Worm (Caenorhabditis elegans) whole organism, L4/young adult: Measurements from ENCODE around the gene sna-3.

Experiments used
- W03F9.2 ChIP-seq: fragments of 150-350 bp; optimal IDR thresholded peaks from 2 replicates; lab custom pipeline; 2014; ENCODE audit warnings: missing biosample characterization, missing genetic modification characterization
- dao-5 ChIP-seq: sonication (generic microtip); optimal IDR thresholded peaks from 2 replicates; lab custom pipeline; 2016; ENCODE audit warnings: missing genotype, missing genetic modification characterization, moderate library complexity, missing compliant biosample characterization
- him-1 ChIP-seq: sonication (generic microtip); optimal IDR thresholded peaks from 2 replicates; lab custom pipeline; 2016; ENCODE audit warnings: missing genotype, missing genetic modification reagents, missing genetic modification characterization, missing compliant biosample characterization

The sna-3 gene

DNA sequence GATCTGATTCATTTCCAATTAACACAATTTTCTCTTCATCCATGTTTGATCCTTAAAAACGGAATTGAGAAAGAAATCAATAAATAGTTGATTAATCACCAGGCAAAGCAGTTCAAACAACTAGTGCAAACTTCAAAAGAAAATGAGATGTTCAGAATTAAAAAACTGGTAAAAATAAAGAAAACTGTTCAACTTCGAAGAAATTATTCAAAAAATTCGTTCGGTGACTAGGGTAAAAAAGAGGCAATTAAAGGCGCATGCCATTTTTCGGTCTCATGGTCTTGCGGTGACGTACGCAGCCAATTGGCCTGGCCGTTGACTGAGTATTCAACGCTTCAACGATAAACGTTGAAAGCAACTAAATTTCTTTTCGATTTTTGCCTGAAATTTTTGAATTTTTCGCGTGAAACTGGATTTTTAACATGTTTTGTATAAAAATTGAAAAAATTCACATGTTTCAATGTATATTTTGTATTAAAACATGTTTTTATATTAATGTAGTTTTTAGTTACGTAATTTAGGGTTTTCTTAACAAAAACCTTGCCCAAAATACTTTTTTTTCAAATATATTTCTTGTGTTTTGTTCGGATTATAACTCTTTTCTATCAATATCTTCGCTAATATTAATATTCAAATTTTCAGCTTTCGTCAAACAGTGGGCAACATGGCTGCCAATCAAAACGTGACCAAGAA is at the start of gene sna-3, which contains the start of gene rps-3:
Gene sna-3 (minus strand): TSS at position 51 of the 693 bp plus-strand sequence.
Gene rps-3 (plus strand): TSS at position 643 of the 693 bp plus-strand sequence.
- TF ChIP-seq him-1 (tag; lab: Kevin White, UChicago): no peak
- peak; percentile 90 for TF ChIP-seq W03F9.2 (tag; lab: Kevin White, UChicago)

DNA sequence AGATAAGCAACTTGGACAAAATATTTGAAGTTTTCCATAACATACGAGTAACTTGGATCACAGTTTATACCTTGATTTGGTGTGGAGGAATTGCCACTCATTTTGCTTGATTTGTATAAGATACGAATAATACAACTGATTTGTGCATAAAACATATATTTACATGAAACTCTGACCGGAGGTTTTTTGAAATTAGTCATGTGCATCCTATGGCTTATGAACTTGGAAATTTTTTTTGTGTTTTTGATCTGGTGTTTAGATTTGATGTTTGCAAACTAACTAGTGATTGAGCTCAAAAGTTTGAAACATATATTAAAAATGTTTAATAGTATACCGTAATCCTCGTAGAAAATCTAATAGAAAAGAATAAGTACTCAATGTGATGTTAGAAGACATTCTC is 48.7 kb upstream of the sna-3 start, which contains the start of gene srg-8:
Gene srg-8 (minus strand): TSS at position 101 of the 400 bp plus-strand sequence.
- TF ChIP-seq him-1 (tag; lab: Kevin White, UChicago) (no peak), W03F9.2 (tag; lab: Kevin White, UChicago) (no peak), dao-5 (tag; lab: Kevin White, UChicago) (no peak)

DNA sequence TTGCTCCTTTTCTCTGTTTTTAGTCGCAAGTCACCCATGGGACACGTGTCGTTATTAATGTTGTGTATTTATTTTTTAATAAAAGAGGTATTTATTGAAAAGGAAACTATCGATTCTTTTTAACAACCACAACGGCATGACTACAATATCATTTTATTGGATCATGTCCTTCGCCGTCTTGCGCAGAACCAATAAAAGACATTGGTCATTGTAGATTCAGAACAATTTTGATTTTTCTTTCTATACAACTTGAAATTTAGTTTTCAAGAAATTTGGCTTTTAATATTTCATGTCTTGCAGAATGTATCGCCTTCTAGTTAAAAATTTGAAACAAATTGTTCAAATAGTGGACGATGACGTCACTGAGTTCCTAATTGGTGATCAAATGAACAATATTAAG is 45.5 kb upstream of the sna-3 start, which contains the start of gene amdh-1:
Gene amdh-1 (plus strand): TSS at position 301 of the 400 bp plus-strand sequence.
- TF ChIP-seq dao-5 (tag; lab: Kevin White, UChicago) (no peak), W03F9.2 (tag; lab: Kevin White, UChicago) (no peak), him-1 (tag; lab: Kevin White, UChicago) (no peak)

DNA sequence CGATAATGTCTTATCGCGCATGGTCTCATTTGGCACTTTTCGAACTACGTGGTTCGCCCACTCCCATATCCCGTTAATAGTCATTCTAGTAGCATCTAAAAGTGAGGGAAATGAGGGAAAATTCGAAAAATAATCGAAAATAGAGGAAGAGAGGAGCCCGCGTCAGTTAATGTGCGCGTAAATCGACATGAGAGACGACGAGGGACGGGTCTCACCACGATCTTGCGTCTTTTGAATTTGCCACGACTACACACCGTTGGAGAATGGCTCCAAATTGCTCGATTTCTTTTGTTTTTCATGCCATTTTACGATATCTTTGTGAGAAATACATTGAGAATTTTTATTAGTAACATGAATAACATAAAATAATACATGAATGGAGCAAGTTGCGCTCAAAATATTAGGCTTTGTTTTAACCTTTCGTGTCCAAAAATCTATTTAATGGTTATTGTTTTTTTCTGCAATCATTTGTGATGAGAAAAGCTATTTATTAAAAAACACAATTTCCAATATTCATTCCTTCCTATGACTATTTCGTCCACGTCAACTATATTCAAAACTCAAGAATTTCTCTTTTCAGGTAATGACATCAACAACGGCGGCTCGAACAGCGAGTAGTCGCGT is 42.2 kb upstream of the sna-3 start, which contains the start of the genes gen-1 and stt-3:
Gene gen-1 (minus strand): TSS at position 95 of the 624 bp plus-strand sequence.
Gene stt-3 (plus strand): TSS at position 574 of the 624 bp plus-strand sequence.
- TF ChIP-seq dao-5 (tag; lab: Kevin White, UChicago) (no peak), W03F9.2 (tag; lab: Kevin White, UChicago) (no peak), him-1 (tag; lab: Kevin White, UChicago) (no peak)

DNA sequence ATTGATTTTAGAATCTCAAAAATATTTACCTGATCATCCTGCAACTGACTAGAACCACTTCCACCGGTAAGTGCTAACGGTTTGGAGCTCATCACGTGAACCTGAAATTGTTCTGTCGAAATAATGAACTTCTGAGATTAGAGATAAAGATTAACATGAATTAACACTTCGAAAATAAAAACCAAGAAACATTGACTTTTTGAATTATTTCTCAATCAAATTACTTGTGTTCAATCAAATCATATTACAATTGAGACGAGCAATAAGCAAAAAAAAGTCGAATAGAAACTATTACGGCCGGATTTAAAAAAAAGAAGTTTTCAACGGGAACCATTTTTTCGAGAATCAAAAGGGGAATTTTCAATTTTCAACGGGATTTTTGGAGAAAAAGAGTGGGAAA is 39.7 kb upstream of the sna-3 start, which contains the start of gene bcas-2:
Gene bcas-2 (minus strand): TSS at position 101 of the 400 bp plus-strand sequence.
- TF ChIP-seq W03F9.2 (tag; lab: Kevin White, UChicago) (no peak), him-1 (tag; lab: Kevin White, UChicago) (no peak), dao-5 (tag; lab: Kevin White, UChicago) (no peak)

DNA sequence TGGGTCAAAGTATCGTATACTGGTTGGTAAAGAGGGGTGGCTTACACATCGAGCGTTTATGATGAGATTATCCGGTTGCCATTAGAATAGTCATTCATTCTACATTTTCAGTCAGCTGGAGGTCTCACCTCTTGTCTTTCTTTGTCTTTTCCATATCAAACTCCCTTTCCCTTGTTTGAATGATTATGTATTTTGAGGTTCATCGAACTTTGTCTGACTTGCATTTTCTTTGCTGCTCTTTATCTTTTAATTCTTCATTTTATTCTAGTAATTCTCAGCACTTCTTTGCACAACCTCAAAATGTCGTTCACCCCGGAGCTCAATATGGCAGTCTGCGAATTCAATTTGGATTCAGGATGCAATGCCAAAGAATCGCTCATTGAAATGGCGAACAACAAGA is 34.5 kb upstream of the sna-3 start, which contains the start of gene T12A2.3:
Gene T12A2.3 (plus strand): TSS at position 301 of the 400 bp plus-strand sequence.
- no peak for TF ChIP-seq W03F9.2 (tag; lab: Kevin White, UChicago)
- TF ChIP-seq dao-5 (tag; lab: Kevin White, UChicago): no peak
- no peak for TF ChIP-seq him-1 (tag; lab: Kevin White, UChicago)

DNA sequence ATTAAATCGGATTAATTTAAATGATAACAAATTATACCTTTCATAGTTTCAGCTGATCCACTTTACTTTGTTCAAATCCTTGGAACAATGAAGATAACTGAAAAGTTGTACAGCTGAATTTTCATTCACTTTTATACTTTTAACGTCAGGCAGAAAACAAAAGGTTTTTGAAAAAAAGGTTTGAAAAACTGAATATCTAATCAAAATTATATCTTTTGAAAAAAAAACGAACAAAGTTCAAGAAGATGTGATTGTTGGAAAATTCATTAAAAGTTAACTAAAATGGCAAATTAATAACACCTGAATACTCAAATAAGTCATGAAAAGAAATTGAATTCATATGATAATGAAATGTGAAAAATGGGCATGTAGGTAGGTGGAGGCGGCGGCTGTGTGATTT is 30.6 kb upstream of the sna-3 start, which contains the start of gene T12A2.21:
Gene T12A2.21 (minus strand): TSS at position 101 of the 400 bp plus-strand sequence.
- TF ChIP-seq W03F9.2 (tag; lab: Kevin White, UChicago): no peak
- no peak for TF ChIP-seq him-1 (tag; lab: Kevin White, UChicago)
- TF ChIP-seq dao-5 (tag; lab: Kevin White, UChicago): no peak

DNA sequence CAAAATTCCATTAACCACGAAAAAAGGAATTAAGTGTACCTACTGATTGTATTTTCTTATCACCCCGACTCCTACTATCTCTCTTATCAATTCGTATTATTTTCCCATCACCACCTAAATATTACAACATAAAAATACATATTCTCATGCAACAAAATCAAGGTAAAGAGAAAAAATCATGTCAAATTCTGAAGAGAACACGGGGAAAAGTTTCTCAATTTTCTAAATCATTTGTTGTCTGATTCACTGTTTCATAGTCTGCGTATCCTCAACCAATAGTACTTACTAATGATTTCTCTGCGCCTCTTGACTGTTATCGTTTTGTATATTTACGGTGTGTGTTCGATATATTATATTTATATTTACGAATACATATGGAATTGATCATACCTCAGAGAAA is 25.9 kb upstream of the sna-3 start:
- TF ChIP-seq him-1 (tag; lab: Kevin White, UChicago): no peak
- TF ChIP-seq dao-5 (tag; lab: Kevin White, UChicago): no peak

DNA sequence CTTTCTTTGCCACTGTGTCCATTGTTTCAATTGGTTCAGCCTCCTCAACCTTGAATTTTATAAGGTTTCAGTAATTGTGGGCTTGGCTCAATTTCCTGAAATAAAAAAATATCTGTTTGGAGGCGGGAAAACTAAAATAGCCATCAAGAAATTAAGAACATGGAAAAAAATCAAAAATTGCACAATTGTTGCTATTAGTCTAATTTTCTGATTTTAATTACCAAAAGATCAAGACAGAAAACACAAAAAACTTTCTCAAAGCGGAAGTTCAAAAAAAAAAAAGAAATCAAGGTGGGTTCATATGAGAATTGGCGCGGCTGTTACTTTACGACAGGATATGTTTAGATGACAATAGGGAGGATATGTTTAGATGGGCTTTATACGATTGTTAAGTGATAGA is 24.9 kb upstream of the sna-3 start, which contains the start of gene esyt-2:
Gene esyt-2 (minus strand): TSS at position 101 of the 400 bp plus-strand sequence.
- TF ChIP-seq dao-5 (tag; lab: Kevin White, UChicago) (no peak), W03F9.2 (tag; lab: Kevin White, UChicago) (no peak), him-1 (tag; lab: Kevin White, UChicago) (no peak)

DNA sequence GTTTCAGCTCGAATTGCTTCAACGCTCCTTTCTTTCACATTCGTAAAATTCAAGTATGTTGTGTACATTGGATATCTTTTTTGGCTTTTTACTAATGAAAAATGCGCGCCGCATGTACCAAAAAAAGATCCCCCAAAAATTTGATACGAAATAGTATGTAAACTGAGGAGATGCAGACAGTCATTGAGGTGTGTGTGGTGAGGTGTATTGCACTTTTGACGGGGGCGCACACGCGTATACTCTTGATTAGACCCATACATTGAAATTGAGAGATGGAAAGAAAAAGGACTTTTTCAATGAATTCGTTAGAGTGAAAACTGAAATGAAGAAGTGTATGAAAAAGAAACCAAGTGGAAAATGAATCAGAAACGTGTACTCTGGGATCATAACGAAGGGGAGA is 15.4 kb upstream of the sna-3 start:
- no peak for TF ChIP-seq dao-5 (tag; lab: Kevin White, UChicago)
- no peak for TF ChIP-seq W03F9.2 (tag; lab: Kevin White, UChicago)
- TF ChIP-seq him-1 (tag; lab: Kevin White, UChicago): no peak

DNA sequence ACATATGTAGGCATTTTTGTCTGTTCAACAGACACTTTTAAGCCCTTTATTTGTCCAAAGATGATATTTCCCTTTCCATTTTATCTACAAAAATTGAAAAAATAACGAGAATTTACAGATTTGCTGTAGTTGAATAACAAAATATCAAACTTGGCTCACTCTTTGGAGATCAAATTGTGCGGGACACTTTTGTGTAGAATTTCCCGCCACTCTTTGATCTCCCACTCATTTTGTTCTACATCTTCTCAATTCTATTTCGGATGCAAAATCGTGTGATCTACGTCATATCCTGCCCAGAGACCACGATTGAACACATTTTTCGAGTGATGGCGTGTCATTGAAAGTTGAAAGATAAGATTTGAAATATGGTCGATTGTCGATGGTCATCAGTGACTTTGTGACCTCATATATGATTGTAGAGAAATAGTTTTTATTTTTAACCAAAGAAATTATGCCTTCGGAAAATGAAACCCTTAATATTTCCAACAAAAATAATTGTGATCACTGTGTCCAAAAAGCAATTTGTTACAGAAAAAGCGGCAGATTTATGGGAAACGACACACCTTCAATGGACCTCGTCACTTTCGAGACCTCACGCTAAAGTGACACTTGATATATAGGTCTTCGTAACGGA is 10.9 kb upstream of the sna-3 start, which contains the start of gene hot-4:
Gene hot-4 (plus strand): TSS at position 584 of the 634 bp plus-strand sequence.
- TF ChIP-seq W03F9.2 (tag; lab: Kevin White, UChicago): no peak

DNA sequence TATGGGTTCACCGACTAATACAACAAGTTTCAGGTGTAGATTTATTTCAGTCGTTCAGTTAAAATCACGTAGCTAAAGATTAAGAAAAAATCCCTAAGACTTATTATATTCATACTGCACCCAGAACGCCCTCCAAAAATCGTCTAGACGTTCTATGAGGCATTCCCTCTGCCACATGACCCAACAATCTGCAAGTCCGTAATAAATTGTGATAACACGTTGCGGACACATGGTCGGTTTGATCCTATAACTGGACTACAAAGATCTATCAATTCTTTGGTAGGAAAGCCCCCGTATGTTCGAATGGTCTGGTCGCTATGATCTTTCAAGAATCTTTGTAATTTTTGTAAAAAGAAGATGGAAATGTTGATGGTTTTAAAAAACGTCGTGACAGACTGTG is 9.9 kb upstream of the sna-3 start:
- TF ChIP-seq dao-5 (tag; lab: Kevin White, UChicago): no peak
- TF ChIP-seq W03F9.2 (tag; lab: Kevin White, UChicago): no peak
- no peak for TF ChIP-seq him-1 (tag; lab: Kevin White, UChicago)

DNA sequence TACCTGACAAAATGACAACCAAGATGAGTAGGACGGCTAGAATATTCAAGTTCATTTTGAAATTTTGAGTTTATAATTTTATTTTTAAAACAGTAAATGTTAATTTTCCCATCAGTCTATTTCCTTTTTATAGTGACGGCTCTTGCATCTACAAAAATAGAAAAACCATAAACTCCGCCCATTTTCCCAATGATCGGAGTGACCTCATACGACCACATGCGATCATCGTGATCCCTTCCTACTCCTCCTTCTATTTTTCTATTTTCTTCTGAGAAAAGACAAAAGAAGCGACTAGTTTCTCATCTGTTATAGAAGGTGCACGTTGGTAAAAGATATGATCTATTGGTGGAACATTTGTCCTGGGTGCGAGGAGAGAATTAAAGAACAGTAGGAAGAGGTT is 9.5 kb upstream of the sna-3 start, which contains the start of gene C23G10.11:
Gene C23G10.11 (minus strand): TSS at position 101 of the 400 bp plus-strand sequence.
- TF ChIP-seq dao-5 (tag; lab: Kevin White, UChicago) (no peak), him-1 (tag; lab: Kevin White, UChicago) (no peak), W03F9.2 (tag; lab: Kevin White, UChicago) (no peak)
